Fruit fly (Drosophila melanogaster) whole organism, embryonic: ENCODE data around the gene Kap3.
A peak's percentile ranks its signal among the peaks of the same experiment; 100 is the strongest.

Source experiments
- Atf3 ChIP-seq: fragments of 200-800 bp; sonication (Bioruptor generic); optimal IDR thresholded peaks from 3 replicates; lab custom pipeline; 2016; ENCODE audit warnings: missing biosample characterization, missing genetic modification characterization
- CG11695 ChIP-seq: fragments of 200-800 bp; sonication (Bioruptor generic); IDR thresholded peaks from 3 replicates; pipeline ENCODE4 v1.3.6; 2022; ENCODE audit warnings: missing biosample characterization, missing genetic modification characterization
- CG12071 ChIP-seq: fragments of 200-800 bp; sonication (Bioruptor generic); optimal IDR thresholded peaks from 3 replicates; lab custom pipeline; 2018; ENCODE audit warnings: missing biosample characterization, mild to moderate bottlenecking, missing genetic modification characterization
- CG12236 ChIP-seq: fragments of 200-800 bp; sonication (Bioruptor generic); optimal IDR thresholded peaks from 2 replicates; lab custom pipeline; 2016; ENCODE audit warnings: missing biosample characterization, missing genetic modification characterization
- CG14014 ChIP-seq: fragments of 200-800 bp; sonication (Bioruptor generic); IDR thresholded peaks from 2 replicates; pipeline ENCODE4 v1.3.6; 2022; ENCODE audit warnings: missing biosample characterization, missing genetic modification characterization
- CG14441 ChIP-seq: fragments of 200-800 bp; sonication (Bioruptor generic); IDR thresholded peaks from 2 replicates; pipeline ENCODE4 v1.3.6; 2022; ENCODE audit warnings: missing biosample characterization, missing genetic modification characterization
- CG17361 ChIP-seq: fragments of 200-800 bp; sonication (Bioruptor generic); IDR thresholded peaks from 3 replicates; pipeline ENCODE4 v1.3.6; 2022; ENCODE audit warnings: missing biosample characterization, missing genetic modification characterization
- CG17802 ChIP-seq: fragments of 200-800 bp; sonication (Bioruptor generic); optimal IDR thresholded peaks from 2 replicates; lab custom pipeline; 2018; ENCODE audit warnings: missing biosample characterization, mild to moderate bottlenecking, missing genetic modification characterization, moderate library complexity
- CG18011 ChIP-seq: fragments of 200-800 bp; sonication (Bioruptor generic); optimal IDR thresholded peaks from 2 replicates; lab custom pipeline; 2017; ENCODE audit warnings: missing biosample characterization, missing genetic modification characterization, mild to moderate bottlenecking, moderate library complexity, missing genotype
- CG2120 ChIP-seq: fragments of 200-800 bp; sonication (Bioruptor generic); optimal IDR thresholded peaks from 3 replicates; lab custom pipeline; 2016; ENCODE audit warnings: missing biosample characterization, missing genetic modification characterization
- CG32772 ChIP-seq: fragments of 200-800 bp; sonication (Bioruptor generic); IDR thresholded peaks from 2 replicates; pipeline ENCODE4 v1.3.6; 2022; ENCODE audit warnings: missing biosample characterization, missing genetic modification characterization
- CG34376 ChIP-seq: fragments of 200-800 bp; sonication (Bioruptor generic); optimal IDR thresholded peaks from 2 replicates; lab custom pipeline; 2018; ENCODE audit warnings: missing biosample characterization, mild to moderate bottlenecking, missing genetic modification characterization
- CG3995 ChIP-seq: fragments of 200-800 bp; sonication (Bioruptor generic); optimal IDR thresholded peaks from 3 replicates; lab custom pipeline; 2016; ENCODE audit warnings: missing biosample characterization, missing genetic modification characterization
- CG4282 ChIP-seq: fragments of 200-800 bp; sonication (Bioruptor generic); optimal IDR thresholded peaks from 2 replicates; lab custom pipeline; 2016; ENCODE audit warnings: missing biosample characterization, missing genetic modification characterization
- CG4328 ChIP-seq: fragments of 200-800 bp; sonication (Bioruptor generic); optimal IDR thresholded peaks from 3 replicates; lab custom pipeline; 2017; ENCODE audit warnings: missing biosample characterization, missing genetic modification reagents, missing genetic modification characterization
- CG4707 ChIP-seq: fragments of 200-800 bp; sonication (Bioruptor generic); optimal IDR thresholded peaks from 2 replicates; lab custom pipeline; 2018; ENCODE audit warnings: missing biosample characterization, mild to moderate bottlenecking, missing genetic modification characterization, moderate library complexity
- CG6689 ChIP-seq: fragments of 200-800 bp; sonication (Bioruptor generic); IDR thresholded peaks from 2 replicates; pipeline ENCODE4 v1.3.6; 2022; ENCODE audit warnings: missing biosample characterization, missing genetic modification characterization
- CG7271 ChIP-seq: fragments of 200-800 bp; sonication (Bioruptor generic); optimal IDR thresholded peaks from 2 replicates; lab custom pipeline; 2018; ENCODE audit warnings: missing biosample characterization, mild to moderate bottlenecking, missing genetic modification characterization, moderate library complexity
- D19B ChIP-seq: fragments of 200-800 bp; sonication (Bioruptor generic); optimal IDR thresholded peaks from 2 replicates; lab custom pipeline; 2017; ENCODE audit warnings: missing biosample characterization, mild to moderate bottlenecking, missing genetic modification characterization
- Dfd ChIP-seq, 2 experiments: fragments of >200 bp; optimal IDR thresholded peaks; 2 replicates each; lab custom pipeline; 2017; ENCODE audit warnings: missing biosample characterization in 2 of 2, missing genetic modification characterization in 2 of 2
- Eip74EF ChIP-seq, 2 experiments: fragments of 200-800 bp in 1 of 2; fragments of >200 bp in 1 of 2; sonication (Bioruptor generic) in 1 of 2; optimal IDR thresholded peaks; 2 replicates each; lab custom pipeline; 2017 to 2019; ENCODE audit warnings: missing biosample characterization in 2 of 2, missing genetic modification characterization in 2 of 2, mild to moderate bottlenecking in 1 of 2, moderate library complexity in 1 of 2
- HmgZ ChIP-seq: fragments of 200-800 bp; sonication (Bioruptor generic); optimal IDR thresholded peaks from 2 replicates; lab custom pipeline; 2018; ENCODE audit warnings: missing biosample characterization, mild to moderate bottlenecking, missing genetic modification characterization
- Oaz ChIP-seq: fragments of 200-800 bp; sonication (Bioruptor generic); IDR thresholded peaks from 2 replicates; pipeline ENCODE4 v1.3.6; 2022; ENCODE audit warnings: missing biosample characterization, missing genetic modification characterization
- Poxn ChIP-seq: fragments of 200-800 bp; sonication (Bioruptor generic); IDR thresholded peaks from 2 replicates; pipeline ENCODE4 v1.3.6; 2022; ENCODE audit warnings: missing biosample characterization, missing genetic modification characterization
- Tbp ChIP-seq: fragments of >200 bp; optimal IDR thresholded peaks from 2 replicates; lab custom pipeline; 2018; ENCODE audit warnings: missing biosample characterization, missing genetic modification characterization
- Vsx1 ChIP-seq: fragments of 200-800 bp; sonication (Bioruptor generic); optimal IDR thresholded peaks from 2 replicates; lab custom pipeline; 2017; ENCODE audit warnings: missing biosample characterization, mild to moderate bottlenecking, missing genetic modification characterization, missing genetic modification reagents
- Xbp1 ChIP-seq: fragments of 200-800 bp; sonication (Bioruptor generic); optimal IDR thresholded peaks from 3 replicates; lab custom pipeline; 2016; ENCODE audit warnings: missing biosample characterization, mild to moderate bottlenecking, missing genetic modification characterization
- aop ChIP-seq: fragments of 200-800 bp; sonication (Bioruptor generic); IDR thresholded peaks from 2 replicates; pipeline ENCODE4 v1.3.6; 2022; ENCODE audit warnings: missing biosample characterization, missing genetic modification characterization
- bab2 ChIP-seq: fragments of 200-800 bp; sonication (Bioruptor generic); optimal IDR thresholded peaks from 2 replicates; lab custom pipeline; 2016; ENCODE audit warnings: missing biosample characterization, missing genetic modification characterization
- crol ChIP-seq: fragments of 200-800 bp; sonication (Bioruptor generic); IDR thresholded peaks from 2 replicates; pipeline ENCODE4 v1.3.6; 2022; ENCODE audit warnings: missing biosample characterization, missing genetic modification characterization
- crp ChIP-seq, 2 experiments: fragments of 200-800 bp; sonication (Bioruptor generic); optimal IDR thresholded peaks; 2 replicates in 1 of 2; 3 replicates in 1 of 2; lab custom pipeline; 2017; ENCODE audit warnings: missing biosample characterization in 2 of 2, missing genetic modification characterization in 2 of 2, mild to moderate bottlenecking in 1 of 2, moderate library complexity in 1 of 2
- emc ChIP-seq: fragments of 200-800 bp; sonication (Bioruptor generic); optimal IDR thresholded peaks from 2 replicates; lab custom pipeline; 2016; ENCODE audit warnings: missing biosample characterization, missing genetic modification characterization
- fd64A ChIP-seq: fragments of 200-800 bp; sonication (Bioruptor generic); optimal IDR thresholded peaks from 3 replicates; lab custom pipeline; 2018; ENCODE audit warnings: missing biosample characterization, mild to moderate bottlenecking, missing genetic modification characterization
- fd96Cb ChIP-seq: fragments of 200-800 bp; sonication (Bioruptor generic); optimal IDR thresholded peaks from 2 replicates; lab custom pipeline; 2018; ENCODE audit warnings: missing biosample characterization, mild to moderate bottlenecking, missing genetic modification characterization, moderate library complexity
- gsb ChIP-seq: fragments of 200-800 bp; sonication (Bioruptor generic); IDR thresholded peaks from 2 replicates; pipeline ENCODE4 v1.3.6; 2022; ENCODE audit warnings: missing biosample characterization, missing genetic modification characterization
- hbn ChIP-seq: fragments of 200-800 bp; sonication (Bioruptor generic); IDR thresholded peaks from 2 replicates; pipeline ENCODE4 v1.3.6; 2022; ENCODE audit warnings: missing biosample characterization, missing genetic modification characterization; ENCODE audit not compliant: partially characterized antibody
- inv ChIP-seq: fragments of 200-800 bp; sonication (Bioruptor generic); IDR thresholded peaks from 2 replicates; pipeline ENCODE4 v1.3.6; 2022; ENCODE audit warnings: missing biosample characterization, missing genetic modification characterization; ENCODE audit not compliant: partially characterized antibody
- kah ChIP-seq: fragments of 200-800 bp; sonication (Bioruptor generic); optimal IDR thresholded peaks from 2 replicates; lab custom pipeline; 2018; ENCODE audit warnings: missing biosample characterization, mild to moderate bottlenecking, missing genetic modification characterization
- lov ChIP-seq, 2 experiments: fragments of 200-800 bp in 1 of 2; fragments of >200 bp in 1 of 2; sonication (Bioruptor generic) in 1 of 2; IDR thresholded peaks in 1 of 2; optimal IDR thresholded peaks in 1 of 2; 2 replicates in 1 of 2; 3 replicates in 1 of 2; pipeline versions ENCODE4 v1.3.6 to Lab custom; 2017 to 2022; ENCODE audit warnings: missing biosample characterization in 1 of 2, missing genetic modification characterization in 1 of 2
- oc ChIP-seq: fragments of 200-800 bp; sonication (Bioruptor generic); optimal IDR thresholded peaks from 2 replicates; lab custom pipeline; 2018; ENCODE audit warnings: missing biosample characterization, mild to moderate bottlenecking, missing genetic modification characterization, moderate library complexity
- pan ChIP-seq, 4 experiments: fragments of >200 bp in 3 of 4; fragments of 200-800 bp in 1 of 4; sonication (Bioruptor generic) in 1 of 4; optimal IDR thresholded peaks in 3 of 4; IDR thresholded peaks in 1 of 4; 2 replicates each; pipeline versions ENCODE4 v1.3.6 to Lab custom; 2017 to 2022; ENCODE audit warnings: missing biosample characterization in 2 of 4, missing genetic modification characterization in 2 of 4, mixed read lengths in 1 of 4
- run ChIP-seq: fragments of 200-800 bp; sonication (Bioruptor generic); optimal IDR thresholded peaks from 3 replicates; lab custom pipeline; 2018; ENCODE audit warnings: missing biosample characterization, mild to moderate bottlenecking, missing genetic modification characterization
- sc ChIP-seq, 3 experiments: fragments of >200 bp in 2 of 3; fragments of 200-800 bp in 1 of 3; sonication (Bioruptor generic) in 1 of 3; optimal IDR thresholded peaks; 2 replicates in 2 of 3; 3 replicates in 1 of 3; lab custom pipeline; 2017; ENCODE audit warnings: mild to moderate bottlenecking in 1 of 3, missing biosample characterization in 1 of 3, missing genetic modification characterization in 1 of 3, missing genetic modification reagents in 1 of 3
- scrt ChIP-seq: fragments of 200-800 bp; sonication (Bioruptor generic); optimal IDR thresholded peaks from 2 replicates; lab custom pipeline; 2018; ENCODE audit warnings: missing biosample characterization, mild to moderate bottlenecking, missing genetic modification characterization, moderate library complexity
- sug ChIP-seq: fragments of 200-800 bp; optimal IDR thresholded peaks from 2 replicates; lab custom pipeline; 2019; ENCODE audit warnings: missing biosample characterization, mild to moderate bottlenecking, missing genetic modification characterization, moderate library complexity
- vnd ChIP-seq: fragments of 200-800 bp; sonication (Bioruptor generic); IDR thresholded peaks from 3 replicates; pipeline ENCODE4 v1.3.6; 2022; ENCODE audit warnings: missing biosample characterization, missing genetic modification characterization; ENCODE audit not compliant: partially characterized antibody
- wek ChIP-seq: fragments of 200-800 bp; sonication (Bioruptor generic); optimal IDR thresholded peaks from 3 replicates; lab custom pipeline; 2018; ENCODE audit warnings: missing biosample characterization, mild to moderate bottlenecking, missing genetic modification characterization, moderate library complexity
- zen ChIP-seq: fragments of 200-800 bp; sonication (Bioruptor generic); optimal IDR thresholded peaks from 3 replicates; lab custom pipeline; 2018; ENCODE audit warnings: missing biosample characterization, mild to moderate bottlenecking, missing genetic modification characterization, moderate library complexity

The Kap3 gene

dm6 chrX:11340719-11341322 is 937 bp upstream of the Kap3 start (continued):
- TF ChIP-seq Atf3 (no peak), CG3995 (GFP tag; lab: Kevin White, UChicago) (no peak), gsb (no peak), Vsx1 (no peak), kah (GFP tag; lab: Kevin White, UChicago) (no peak), CG4328 (GFP tag; lab: Kevin White, UChicago) (no peak), bab2 (peak; percentile 6), fd96Cb (tag; lab: Kevin White, UChicago) (peak; percentile 17), scrt (GFP tag; lab: Kevin White, UChicago) (no peak), lov (optimal IDR thresholded peaks at IDR 0.05; lab: Kevin White, UChicago) (no peak), lov (GFP tag; IDR thresholded peaks at IDR 0.05; lab: Robert Waterston, UW) (no peak), Dfd (GFP tag; optimal IDR thresholded peaks at IDR 0.05; lab: Kevin White, UChicago) (no peak), Oaz (GFP tag; lab: Robert Waterston, UW) (no peak), fd64A (GFP tag; lab: Kevin White, UChicago) (no peak), Eip74EF (GFP tag; optimal IDR thresholded peaks at IDR 0.05; lab: Kevin White, UChicago) (no peak), CG12071 (GFP tag; lab: Kevin White, UChicago) (no peak), CG17802 (tag; lab: Kevin White, UChicago) (no peak), hbn (GFP tag; lab: Robert Waterston, UW) (no peak), Xbp1 (GFP tag; lab: Kevin White, UChicago) (peak; percentile 30), D19B (GFP tag; lab: Kevin White, UChicago) (no peak), CG12236 (GFP tag; lab: Kevin White, UChicago) (no peak), CG34376 (no peak), CG4282 (GFP tag; lab: Kevin White, UChicago) (no peak), CG32772 (GFP tag; lab: Robert Waterston, UW) (no peak), CG17361 (GFP tag; lab: Robert Waterston, UW) (peak; percentile 49; the same call in 1 of the 3 replicates), run (tag; lab: Kevin White, UChicago) (no peak), pan (optimal IDR thresholded peaks at IDR 0.05; lab: Kevin White, UChicago) (no peak), pan (GFP tag; optimal IDR thresholded peaks at IDR 0.05 in 1 of 2, IDR thresholded peaks at IDR 0.05 in 1 of 2) (no peak), oc (tag; lab: Kevin White, UChicago) (no peak), CG2120 (GFP tag; lab: Kevin White, UChicago) (peak; percentile 41), crol (GFP tag; lab: Robert Waterston, UW) (peak; percentile 88), Poxn (GFP tag; lab: Robert Waterston, UW) (no peak), CG11695 (no peak), zen (tag; lab: Kevin White, UChicago) (no peak), CG18011 (no peak), CG14441 (GFP tag; lab: Robert Waterston, UW) (no peak), vnd (GFP tag; lab: Robert Waterston, UW) (no peak), sug (no peak), CG14014 (GFP tag; lab: Robert Waterston, UW) (no peak), sc (optimal IDR thresholded peaks at IDR 0.05; lab: Kevin White, UChicago) (no peak), sc (GFP tag; optimal IDR thresholded peaks at IDR 0.05; lab: Kevin White, UChicago) (no peak), crp (GFP tag; optimal IDR thresholded peaks at IDR 0.05; lab: Kevin White, UChicago) (no peak), emc (GFP tag; lab: Kevin White, UChicago) (no peak), CG4707 (no peak), inv (GFP tag; lab: Robert Waterston, UW) (no peak), HmgZ (no peak), CG6689 (GFP tag; lab: Robert Waterston, UW) (no peak), aop (GFP tag; lab: Robert Waterston, UW) (no peak), CG7271 (tag; lab: Kevin White, UChicago) (no peak), Tbp (no peak), wek (no peak)
